Worm (Caenorhabditis elegans): ENCODE measurements around the gene C34F6.7.

C34F6.7 gene

DNA sequence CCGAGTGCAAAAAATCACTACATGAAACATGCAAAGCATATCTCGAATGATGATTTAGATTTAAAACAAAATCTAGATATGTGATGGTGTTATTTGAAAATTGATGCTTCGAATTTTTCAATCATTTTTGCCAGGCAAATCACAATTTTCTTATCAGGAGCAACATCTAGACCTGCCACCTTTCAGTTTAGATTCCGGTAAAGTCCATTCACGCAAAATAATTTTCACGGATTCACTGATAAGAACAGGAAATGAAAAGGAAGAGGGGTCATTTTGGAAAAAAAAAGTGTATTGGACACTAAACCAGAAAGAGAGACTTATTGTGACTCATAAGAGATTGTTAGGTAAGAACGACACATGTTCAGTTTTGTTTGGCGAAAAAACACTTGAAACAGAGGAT lies 36.7 kb upstream of the C34F6.7 start:
- no peak for TF ChIP-seq mab-5 (tag; optimal IDR thresholded peaks at IDR 0.05)
- no peak for TF ChIP-seq snpc-4 (tag; optimal IDR thresholded peaks at IDR 0.05)
- no peak for TF ChIP-seq cnd-1 (tag; optimal IDR thresholded peaks at IDR 0.05)
- no peak for TF ChIP-seq ztf-11 (tag; optimal IDR thresholded peaks at IDR 0.05)
- TF ChIP-seq mep-1 (tag; optimal IDR thresholded peaks at IDR 0.05): no peak
- TF ChIP-seq mls-2 (tag; optimal IDR thresholded peaks at IDR 0.05): no peak
- TF ChIP-seq unc-62 (GFP tag; optimal IDR thresholded peaks at IDR 0.05): no peak
- TF ChIP-seq bed-3 (GFP tag; optimal IDR thresholded peaks at IDR 0.05): no peak
- TF ChIP-seq M03D4.4 (tag; optimal IDR thresholded peaks at IDR 0.05): no peak
- TF ChIP-seq ham-2 (GFP tag; optimal IDR thresholded peaks at IDR 0.05): no peak
- TF ChIP-seq nhr-76 (tag; optimal IDR thresholded peaks at IDR 0.05): no peak
- no peak for TF ChIP-seq nhr-237 (tag; optimal IDR thresholded peaks at IDR 0.05)
- TF ChIP-seq drap-1 (GFP tag; optimal IDR thresholded peaks at IDR 0.05): no peak
- no peak for TF ChIP-seq ces-1 (GFP tag; optimal IDR thresholded peaks at IDR 0.05)
- no peak for TF ChIP-seq ceh-83 (GFP tag; optimal IDR thresholded peaks at IDR 0.05)

DNA sequence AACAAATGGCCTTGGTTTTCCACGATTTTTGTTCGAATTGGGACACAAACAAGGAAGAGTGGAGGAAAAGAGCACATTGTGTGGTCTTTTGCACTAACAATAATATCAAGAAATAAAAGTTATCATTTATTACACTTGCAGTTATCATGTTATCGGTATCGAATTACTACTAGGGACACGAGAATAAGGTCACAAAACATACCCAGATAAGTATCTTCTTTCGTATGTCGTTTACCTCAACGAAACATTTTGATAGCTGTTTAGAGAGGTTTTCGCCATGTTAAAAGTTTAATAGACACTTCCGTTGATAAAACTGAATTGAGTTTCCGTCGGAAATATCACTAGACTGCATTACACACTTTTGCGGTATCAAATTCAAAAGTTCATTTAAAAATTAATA lies 35.7 kb upstream of the C34F6.7 start:
- no peak for TF ChIP-seq unc-62 (GFP tag; optimal IDR thresholded peaks at IDR 0.05)
- TF ChIP-seq ceh-83 (GFP tag; optimal IDR thresholded peaks at IDR 0.05): no peak
- TF ChIP-seq flh-1 (GFP tag; optimal IDR thresholded peaks at IDR 0.05): no peak
- no peak for TF ChIP-seq sem-2 (GFP tag; optimal IDR thresholded peaks at IDR 0.05)
- no peak for TF ChIP-seq elt-1 (tag; optimal IDR thresholded peaks at IDR 0.05; ENCODE audit: borderline replicate concordance, insufficient read depth)
- no peak for TF ChIP-seq nhr-2 (tag; optimal IDR thresholded peaks at IDR 0.05)
- TF ChIP-seq bed-3 (GFP tag; optimal IDR thresholded peaks at IDR 0.05): no peak
- TF ChIP-seq ham-2 (GFP tag; optimal IDR thresholded peaks at IDR 0.05): no peak
- TF ChIP-seq mep-1 (tag; optimal IDR thresholded peaks at IDR 0.05): no peak
- no peak for TF ChIP-seq nhr-12 (tag; optimal IDR thresholded peaks at IDR 0.05)
- TF ChIP-seq pha-4 (tag; optimal IDR thresholded peaks at IDR 0.05): no peak

DNA sequence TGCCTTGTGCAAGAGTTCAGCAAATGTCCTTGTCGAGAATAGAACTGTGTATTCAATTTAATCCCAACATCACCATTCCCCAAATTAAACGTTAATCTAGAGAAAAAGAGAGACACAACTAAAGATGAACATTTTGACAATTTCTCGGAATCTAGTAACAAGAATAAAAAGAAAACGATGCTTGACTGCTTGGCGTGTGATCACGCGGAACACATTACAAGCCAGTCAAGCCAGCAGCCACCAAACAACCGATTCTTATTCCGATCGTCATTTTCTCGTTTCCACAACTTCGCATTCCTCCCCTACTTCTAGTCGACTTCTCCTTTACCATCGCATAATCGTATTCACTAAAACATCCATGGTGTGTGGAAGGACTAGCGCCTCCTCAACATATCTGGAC lies 34.1 kb upstream of the C34F6.7 start:
- TF ChIP-seq snpc-4 (tag; optimal IDR thresholded peaks at IDR 0.05) (no peak), nhr-237 (tag; optimal IDR thresholded peaks at IDR 0.05) (no peak), M03D4.4 (tag; optimal IDR thresholded peaks at IDR 0.05) (no peak), ceh-43 (GFP tag; optimal IDR thresholded peaks at IDR 0.05) (no peak), nhr-76 (tag; optimal IDR thresholded peaks at IDR 0.05) (no peak), lsy-2 (tag; optimal IDR thresholded peaks at IDR 0.05) (no peak), cnd-1 (tag; optimal IDR thresholded peaks at IDR 0.05) (no peak), unc-62 (GFP tag; optimal IDR thresholded peaks at IDR 0.05) (no peak), sptf-1 (tag; optimal IDR thresholded peaks at IDR 0.05) (no peak), flh-1 (GFP tag; optimal IDR thresholded peaks at IDR 0.05) (no peak), mls-2 (tag; optimal IDR thresholded peaks at IDR 0.05) (no peak), elt-3 (tag; optimal IDR thresholded peaks at IDR 0.05) (no peak), nhr-2 (tag; optimal IDR thresholded peaks at IDR 0.05) (no peak), drap-1 (GFP tag; optimal IDR thresholded peaks at IDR 0.05) (no peak), nhr-28 (tag; optimal IDR thresholded peaks at IDR 0.05) (no peak), lin-32 (GFP tag; optimal IDR thresholded peaks at IDR 0.05) (no peak), mab-5 (tag; optimal IDR thresholded peaks at IDR 0.05) (no peak)

DNA sequence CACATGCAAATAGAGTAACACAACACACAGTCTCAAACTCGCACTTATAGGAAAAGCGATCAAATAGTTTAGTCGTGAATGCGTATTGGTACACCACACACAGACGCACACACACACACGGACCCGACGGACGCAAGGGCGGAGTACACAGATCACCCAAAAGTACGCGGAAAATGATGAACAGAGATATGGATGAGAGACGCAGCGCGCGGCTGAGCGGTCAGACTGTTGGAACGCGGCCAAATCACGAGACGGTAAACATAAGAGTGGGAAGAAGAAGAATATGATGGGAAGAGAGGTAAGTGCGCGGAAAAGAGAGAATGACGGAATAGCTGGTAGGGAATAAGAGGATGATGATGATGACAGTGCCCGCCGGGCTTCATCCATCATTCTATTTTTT lies 32.8 kb upstream of the C34F6.7 start:
- peak; percentile 71 for TF ChIP-seq drap-1 (GFP tag; optimal IDR thresholded peaks at IDR 0.05)
- no peak for TF ChIP-seq lin-32 (GFP tag; optimal IDR thresholded peaks at IDR 0.05)
- TF ChIP-seq ceh-39 (tag; optimal IDR thresholded peaks at IDR 0.05): no peak
- TF ChIP-seq lin-13 (tag; optimal IDR thresholded peaks at IDR 0.05): no peak
- no peak for TF ChIP-seq lsy-2 (tag; optimal IDR thresholded peaks at IDR 0.05)
- TF ChIP-seq ceh-83 (GFP tag; optimal IDR thresholded peaks at IDR 0.05): no peak
- peak; percentile 53 for TF ChIP-seq sptf-1 (tag; optimal IDR thresholded peaks at IDR 0.05)
- peak; percentile 24 for TF ChIP-seq unc-62 (GFP tag; optimal IDR thresholded peaks at IDR 0.05)
- peak; percentile 32 for TF ChIP-seq hlh-1 (tag; optimal IDR thresholded peaks at IDR 0.05)
- TF ChIP-seq mep-1 (tag; optimal IDR thresholded peaks at IDR 0.05): no peak
- no peak for TF ChIP-seq zip-8 (tag; optimal IDR thresholded peaks at IDR 0.05)
- TF ChIP-seq pha-4 (tag; optimal IDR thresholded peaks at IDR 0.05): peak; percentile 82
- peak; percentile 73 for TF ChIP-seq ham-2 (GFP tag; optimal IDR thresholded peaks at IDR 0.05)
- TF ChIP-seq mls-2 (tag; optimal IDR thresholded peaks at IDR 0.05): peak; percentile 40
- TF ChIP-seq nhr-28 (tag; optimal IDR thresholded peaks at IDR 0.05): no peak
- TF ChIP-seq sem-2 (GFP tag; optimal IDR thresholded peaks at IDR 0.05): no peak
- TF ChIP-seq unc-39 (tag; optimal IDR thresholded peaks at IDR 0.05): no peak
- no peak for TF ChIP-seq unc-120 (tag; optimal IDR thresholded peaks at IDR 0.05; ENCODE audit: poor library complexity, severe bottlenecking)
- TF ChIP-seq ztf-11 (tag; optimal IDR thresholded peaks at IDR 0.05): no peak
- no peak for TF ChIP-seq mab-5 (tag; optimal IDR thresholded peaks at IDR 0.05)
- peak; percentile 59 for TF ChIP-seq M03D4.4 (tag; optimal IDR thresholded peaks at IDR 0.05)
- no peak for TF ChIP-seq ceh-43 (GFP tag; optimal IDR thresholded peaks at IDR 0.05)
- no peak for TF ChIP-seq nhr-2 (tag; optimal IDR thresholded peaks at IDR 0.05)
- TF ChIP-seq elt-3 (tag; optimal IDR thresholded peaks at IDR 0.05): no peak
- TF ChIP-seq tbx-8 (GFP tag; optimal IDR thresholded peaks at IDR 0.05): no peak

All from whole organism, mixed stage, embryonic.